Worm (Caenorhabditis elegans): Measurements from ENCODE around the gene nep-8.

- TF ChIP-seq nhr-25 (tag; optimal IDR thresholded peaks at IDR 0.05; ENCODE audit: borderline replicate concordance, insufficient read depth) (no peak), nhr-28 (tag; optimal IDR thresholded peaks at IDR 0.05) (no peak), zag-1 (tag; optimal IDR thresholded peaks at IDR 0.05) (no peak)
Measured at ce11 chrII:3387503-3387902, 16.1 kb upstream of the nep-8 start, which contains the start of gene T06D4.6.
